Fruit fly (Drosophila melanogaster) whole organism, embryonic: ENCODE data around the gene Csk.

Experiments used
- B-H2 ChIP-seq: fragments of 200-800 bp; sonication (Bioruptor generic); optimal IDR thresholded peaks from 2 replicates; lab custom pipeline; 2018; ENCODE audit warnings: missing biosample characterization, mild to moderate bottlenecking, missing genetic modification characterization
- CG11093 ChIP-seq: fragments of 200-800 bp; sonication (Bioruptor generic); IDR thresholded peaks from 3 replicates; pipeline ENCODE4 v1.3.6; 2022; ENCODE audit warnings: missing biosample characterization, missing genetic modification characterization
- CG11723 ChIP-seq: fragments of 200-800 bp; sonication (Bioruptor generic); optimal IDR thresholded peaks from 2 replicates; lab custom pipeline; 2017; ENCODE audit warnings: missing biosample characterization, mild to moderate bottlenecking, missing genetic modification characterization
- CG12769 ChIP-seq: fragments of 200-800 bp; sonication (Bioruptor generic); optimal IDR thresholded peaks from 2 replicates; lab custom pipeline; 2019; ENCODE audit warnings: missing biosample characterization, mild to moderate bottlenecking, missing genetic modification characterization, moderate library complexity
- CG14710 ChIP-seq: fragments of 200-800 bp; sonication (Bioruptor generic); optimal IDR thresholded peaks from 3 replicates; lab custom pipeline; 2019; ENCODE audit warnings: missing biosample characterization, mild to moderate bottlenecking, missing genetic modification characterization, moderate library complexity
- CG14965 ChIP-seq: fragments of 200-800 bp; sonication (Bioruptor generic); optimal IDR thresholded peaks from 2 replicates; lab custom pipeline; 2016; ENCODE audit warnings: missing biosample characterization, missing genetic modification characterization, borderline replicate concordance
- CG15601 ChIP-seq: fragments of 200-800 bp; sonication (Bioruptor generic); optimal IDR thresholded peaks from 3 replicates; lab custom pipeline; 2019; ENCODE audit warnings: missing biosample characterization, mild to moderate bottlenecking, missing genetic modification characterization, moderate library complexity
- CG16813 ChIP-seq: fragments of 200-800 bp; sonication (Bioruptor generic); IDR thresholded peaks from 3 replicates; pipeline ENCODE4 v1.3.6; 2022; ENCODE audit warnings: missing biosample characterization, missing genetic modification characterization; ENCODE audit not compliant: partially characterized antibody
- CG16815 ChIP-seq: fragments of 200-800 bp; sonication (Bioruptor generic); optimal IDR thresholded peaks from 3 replicates; lab custom pipeline; 2017; ENCODE audit warnings: missing biosample characterization, mild to moderate bottlenecking, missing genetic modification characterization
- CG17829 ChIP-seq: fragments of 200-800 bp; optimal IDR thresholded peaks from 2 replicates; lab custom pipeline; 2019; ENCODE audit warnings: missing biosample characterization, mild to moderate bottlenecking, missing genetic modification characterization, moderate library complexity
- CG18619 ChIP-seq: fragments of 200-800 bp; sonication (Bioruptor generic); optimal IDR thresholded peaks from 3 replicates; lab custom pipeline; 2017; ENCODE audit warnings: missing biosample characterization, mild to moderate bottlenecking, missing genetic modification characterization
- CG2199 ChIP-seq: fragments of 200-800 bp; sonication (Bioruptor generic); IDR thresholded peaks from 3 replicates; pipeline ENCODE4 v1.3.6; 2022; ENCODE audit warnings: missing biosample characterization, missing genetic modification characterization
- CG2889 ChIP-seq: fragments of 200-800 bp; sonication (Bioruptor generic); IDR thresholded peaks from 3 replicates; pipeline ENCODE4 v1.3.6; 2022; ENCODE audit warnings: missing biosample characterization, missing genetic modification characterization
- CG32532 ChIP-seq: fragments of 200-800 bp; sonication (Bioruptor generic); IDR thresholded peaks from 2 replicates; pipeline ENCODE4 v1.3.6; 2022; ENCODE audit warnings: missing biosample characterization, missing genetic modification characterization
- CG33213 ChIP-seq: fragments of 200-800 bp; sonication (Bioruptor generic); optimal IDR thresholded peaks from 3 replicates; lab custom pipeline; 2016; ENCODE audit warnings: missing biosample characterization, missing genetic modification characterization
- CG4424 ChIP-seq: fragments of 200-800 bp; sonication (Bioruptor generic); optimal IDR thresholded peaks from 3 replicates; lab custom pipeline; 2016; ENCODE audit warnings: missing biosample characterization, missing genetic modification characterization
- CG4854 ChIP-seq: fragments of 200-800 bp; sonication (Bioruptor generic); optimal IDR thresholded peaks from 2 replicates; lab custom pipeline; 2016; ENCODE audit warnings: missing biosample characterization, missing genetic modification characterization, inconsistent platforms
- CG6272 ChIP-seq: fragments of 200-800 bp; sonication (Bioruptor generic); IDR thresholded peaks from 2 replicates; pipeline ENCODE4 v1.3.6; 2022; ENCODE audit warnings: missing biosample characterization, missing genetic modification characterization
- CG6791 ChIP-seq: fragments of 200-800 bp; sonication (Bioruptor generic); IDR thresholded peaks from 3 replicates; pipeline ENCODE4 v1.3.6; 2022; ENCODE audit warnings: missing biosample characterization, missing genetic modification characterization; ENCODE audit not compliant: partially characterized antibody
- CG7556 ChIP-seq: fragments of 200-800 bp; sonication (Bioruptor generic); optimal IDR thresholded peaks from 2 replicates; lab custom pipeline; 2017; ENCODE audit warnings: missing biosample characterization, mild to moderate bottlenecking, missing genetic modification characterization
- CG8388 ChIP-seq: fragments of 200-800 bp; sonication (Bioruptor generic); optimal IDR thresholded peaks from 2 replicates; lab custom pipeline; 2019; ENCODE audit warnings: missing biosample characterization, mild to moderate bottlenecking, missing genetic modification characterization, moderate library complexity
- CG9932 ChIP-seq: fragments of 200-800 bp; sonication (Bioruptor generic); IDR thresholded peaks from 2 replicates; pipeline ENCODE4 v1.3.6; 2022; ENCODE audit warnings: missing biosample characterization, missing genetic modification characterization
- E2f2 ChIP-seq: fragments of 200-800 bp; sonication (Bioruptor generic); IDR thresholded peaks from 2 replicates; pipeline ENCODE4 v1.3.6; 2022; ENCODE audit warnings: missing biosample characterization, missing genetic modification characterization
- HHEX ChIP-seq: fragments of 200-800 bp; sonication (Bioruptor generic); optimal IDR thresholded peaks from 3 replicates; lab custom pipeline; 2017; ENCODE audit warnings: missing biosample characterization, mild to moderate bottlenecking, missing genetic modification characterization, missing genetic modification reagents
- HLH3B ChIP-seq: fragments of 200-800 bp; sonication (Bioruptor generic); IDR thresholded peaks from 2 replicates; pipeline ENCODE4 v1.3.6; 2022; ENCODE audit warnings: missing biosample characterization, missing genetic modification characterization
- Lhr ChIP-seq: fragments of 200-800 bp; sonication (Bioruptor generic); optimal IDR thresholded peaks from 3 replicates; lab custom pipeline; 2017; ENCODE audit warnings: mild to moderate bottlenecking, missing biosample characterization, missing genetic modification reagents, missing genetic modification characterization
- Med ChIP-seq: fragments of 200-800 bp; sonication (Bioruptor generic); peaks from one replicate; lab custom pipeline; 2016; ENCODE audit warnings: missing biosample characterization, missing genetic modification characterization, mild to moderate bottlenecking, inconsistent platforms, moderate library complexity
- NK7.1 ChIP-seq: fragments of 200-800 bp; sonication (Bioruptor generic); optimal IDR thresholded peaks from 3 replicates; lab custom pipeline; 2016; ENCODE audit warnings: missing biosample characterization, missing genetic modification characterization
- Neu2 ChIP-seq: fragments of 200-800 bp; sonication (Bioruptor generic); optimal IDR thresholded peaks from 3 replicates; lab custom pipeline; 2016; ENCODE audit warnings: missing biosample characterization, missing genetic modification characterization, borderline replicate concordance
- Taf1 ChIP-seq: fragments of 200-800 bp; sonication (Bioruptor generic); IDR thresholded peaks from 2 replicates; pipeline ENCODE4 v1.3.6; 2022; ENCODE audit warnings: missing biosample characterization, missing genetic modification characterization
- Vsx1 ChIP-seq: fragments of 200-800 bp; sonication (Bioruptor generic); optimal IDR thresholded peaks from 2 replicates; lab custom pipeline; 2017; ENCODE audit warnings: missing biosample characterization, mild to moderate bottlenecking, missing genetic modification characterization, missing genetic modification reagents
- Xrp1 ChIP-seq: fragments of 200-800 bp; sonication (Bioruptor generic); IDR thresholded peaks from 2 replicates; pipeline ENCODE4 v1.3.6; 2022; ENCODE audit warnings: missing biosample characterization, missing genetic modification characterization
- abd-A ChIP-seq: fragments of 200-800 bp; sonication (Bioruptor generic); optimal IDR thresholded peaks from 3 replicates; lab custom pipeline; 2019; ENCODE audit warnings: missing biosample characterization, mild to moderate bottlenecking, missing genetic modification characterization, moderate library complexity
- cad ChIP-seq: fragments of >200 bp; optimal IDR thresholded peaks from 2 replicates; lab custom pipeline; 2017; ENCODE audit warnings: missing biosample characterization, missing genetic modification characterization
- cato ChIP-seq: fragments of 200-800 bp; sonication (Bioruptor generic); optimal IDR thresholded peaks from 2 replicates; lab custom pipeline; 2016; ENCODE audit warnings: missing biosample characterization, missing genetic modification characterization, borderline replicate concordance
- crol ChIP-seq: fragments of 200-800 bp; sonication (Bioruptor generic); IDR thresholded peaks from 2 replicates; pipeline ENCODE4 v1.3.6; 2022; ENCODE audit warnings: missing biosample characterization, missing genetic modification characterization
- fd96Cb ChIP-seq: fragments of 200-800 bp; sonication (Bioruptor generic); optimal IDR thresholded peaks from 2 replicates; lab custom pipeline; 2018; ENCODE audit warnings: missing biosample characterization, mild to moderate bottlenecking, missing genetic modification characterization, moderate library complexity
- gsb-n ChIP-seq: fragments of 200-800 bp; sonication (Bioruptor generic); optimal IDR thresholded peaks from 3 replicates; lab custom pipeline; 2018; ENCODE audit warnings: missing biosample characterization, mild to moderate bottlenecking, missing genetic modification characterization
- jumu ChIP-seq: fragments of 200-800 bp; sonication (Bioruptor generic); optimal IDR thresholded peaks from 3 replicates; lab custom pipeline; 2016; ENCODE audit warnings: missing biosample characterization, missing genetic modification characterization
- mld ChIP-seq: fragments of 200-800 bp; sonication (Bioruptor generic); IDR thresholded peaks from 3 replicates; pipeline ENCODE4 v1.3.6; 2022; ENCODE audit warnings: missing biosample characterization, missing genetic modification characterization; ENCODE audit not compliant: partially characterized antibody
- nerfin-1 ChIP-seq: fragments of 200-800 bp; sonication (Bioruptor generic); optimal IDR thresholded peaks from 3 replicates; lab custom pipeline; 2019; ENCODE audit warnings: missing biosample characterization, mild to moderate bottlenecking, missing genetic modification characterization, moderate library complexity
- onecut ChIP-seq: fragments of 200-800 bp; sonication (Bioruptor generic); IDR thresholded peaks from 2 replicates; pipeline ENCODE4 v1.3.6; 2022; ENCODE audit warnings: missing biosample characterization, missing genetic modification characterization
- pan ChIP-seq, 4 experiments: fragments of >200 bp in 3 of 4; fragments of 200-800 bp in 1 of 4; sonication (Bioruptor generic) in 1 of 4; optimal IDR thresholded peaks in 3 of 4; IDR thresholded peaks in 1 of 4; 2 replicates each; pipeline versions ENCODE4 v1.3.6 to Lab custom; 2017 to 2022; ENCODE audit warnings: missing biosample characterization in 2 of 4, missing genetic modification characterization in 2 of 4, mixed read lengths in 1 of 4
- peb ChIP-seq: fragments of 200-800 bp; sonication (Bioruptor generic); IDR thresholded peaks from 2 replicates; pipeline ENCODE4 v1.3.6; 2022; ENCODE audit warnings: missing biosample characterization, missing genetic modification characterization
- psq ChIP-seq: fragments of 200-800 bp; sonication (Bioruptor generic); optimal IDR thresholded peaks from 2 replicates; lab custom pipeline; 2017; ENCODE audit warnings: missing biosample characterization, missing genetic modification characterization
- seq ChIP-seq: fragments of 200-800 bp; sonication (Bioruptor generic); IDR thresholded peaks from 2 replicates; pipeline ENCODE4 v1.3.6; 2022; ENCODE audit warnings: missing biosample characterization, missing genetic modification characterization
- sisA ChIP-seq: fragments of 200-800 bp; sonication (Bioruptor generic); IDR thresholded peaks from 2 replicates; pipeline ENCODE4 v1.3.6; 2022; ENCODE audit warnings: missing biosample characterization, missing genetic modification characterization
- sqz ChIP-seq: fragments of 200-800 bp; sonication (Bioruptor generic); optimal IDR thresholded peaks from 3 replicates; lab custom pipeline; 2018; ENCODE audit warnings: missing biosample characterization, mild to moderate bottlenecking, missing genetic modification characterization
- sug ChIP-seq: fragments of 200-800 bp; optimal IDR thresholded peaks from 2 replicates; lab custom pipeline; 2019; ENCODE audit warnings: missing biosample characterization, mild to moderate bottlenecking, missing genetic modification characterization, moderate library complexity
- wdn ChIP-seq: fragments of 200-800 bp; sonication (Bioruptor generic); IDR thresholded peaks from 2 replicates; pipeline ENCODE4 v1.3.6; 2022; ENCODE audit warnings: missing biosample characterization, missing genetic modification characterization

The Csk gene

DNA sequence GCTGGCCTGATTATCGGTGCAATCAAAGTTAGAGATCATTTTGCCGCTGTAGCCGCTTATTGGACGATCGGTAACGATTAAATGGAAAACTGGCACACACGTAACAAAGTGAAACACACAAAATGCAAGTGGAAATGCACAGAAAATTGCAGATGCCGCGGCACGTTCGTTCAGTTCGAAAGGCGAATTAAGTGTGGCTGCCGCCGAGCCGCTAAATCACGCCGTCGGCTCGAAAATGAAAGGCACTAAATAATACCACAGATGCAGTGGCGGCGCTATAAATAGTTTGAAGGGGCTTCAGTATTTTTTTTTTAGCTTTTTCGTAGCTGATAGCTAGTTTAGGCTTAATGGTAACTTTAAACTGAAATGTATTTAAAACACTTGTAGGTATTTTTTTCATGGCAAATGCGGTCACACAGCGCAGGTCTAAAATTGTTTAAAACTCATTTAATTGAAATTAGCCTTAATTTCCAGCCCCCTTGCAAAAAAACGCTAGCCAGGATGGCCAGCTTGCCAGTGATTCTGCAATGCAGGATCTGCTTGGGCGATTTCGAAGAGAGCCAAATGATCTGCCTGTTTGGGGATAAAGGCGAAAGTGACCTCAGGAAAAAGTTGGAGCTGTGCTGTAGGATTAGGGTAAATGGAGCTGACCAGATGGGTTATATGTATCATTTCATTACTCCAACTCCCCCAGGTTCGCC lies 30.6 kb downstream of the Csk start, which contains the start of the genes Jupiter and CG14710 (continued):
- TF ChIP-seq Neu2 (GFP tag; lab: Kevin White, UChicago) (no peak), HLH3B (GFP tag; lab: Robert Waterston, UW) (peak; percentile 77), fd96Cb (tag; lab: Kevin White, UChicago) (peak; percentile 14), Vsx1 (GFP tag; lab: Kevin White, UChicago) (peak; percentile 65), B-H2 (GFP tag; lab: Kevin White, UChicago) (peak; percentile 79), peb (no peak), CG33213 (peak; percentile 97), CG12769 (tag; lab: Kevin White, UChicago) (peak; percentile 72), CG6272 (GFP tag; lab: Robert Waterston, UW) (peak; percentile 78), NK7.1 (GFP tag; lab: Kevin White, UChicago) (peak; percentile 32), CG7556 (peak; percentile 21), abd-A (tag; lab: Kevin White, UChicago) (no peak), CG6791 (GFP tag; lab: Robert Waterston, UW) (0 out of 3 replicates have a peak, but pooled peaks have one; percentile 40), CG2889 (peak; percentile 63; the same call in 2 of the 3 replicates), CG16815 (GFP tag; lab: Kevin White, UChicago) (peak; percentile 36), CG11093 (peak; percentile 34; the same call in 1 of the 3 replicates), CG11723 (GFP tag; lab: Kevin White, UChicago) (peak; percentile 31), CG17829 (tag; lab: Kevin White, UChicago) (peak; percentile 76), Med (GFP tag; lab: Kevin White, UChicago) (peak; percentile 97), sisA (GFP tag; lab: Robert Waterston, UW) (peak; percentile 72), cad (no peak), CG4854 (GFP tag; lab: Kevin White, UChicago) (peak; percentile 43), CG15601 (tag; lab: Kevin White, UChicago) (peak; percentile 72), CG32532 (GFP tag; lab: Robert Waterston, UW) (peak; percentile 81), CG14710 (tag; lab: Kevin White, UChicago) (peak; percentile 93), wdn (0 out of 2 replicates have a peak, but pooled peaks have one; percentile 37), Lhr (GFP tag; lab: Kevin White, UChicago) (peak; percentile 95), CG9932 (peak; percentile 93), CG18619 (no peak), CG14965 (GFP tag; lab: Kevin White, UChicago) (no peak), Taf1 (GFP tag; lab: Robert Waterston, UW) (no peak), onecut (peak; percentile 11; the same call in 1 of the 2 replicates), seq (no peak), psq (no peak), cato (GFP tag; lab: Kevin White, UChicago) (peak; percentile 33), jumu (GFP tag; lab: Kevin White, UChicago) (peak; percentile 85), gsb-n (tag; lab: Kevin White, UChicago) (no peak), mld (GFP tag; lab: Robert Waterston, UW) (no peak), E2f2 (peak; percentile 89), sug (tag; lab: Kevin White, UChicago) (peak; percentile 69)

DNA sequence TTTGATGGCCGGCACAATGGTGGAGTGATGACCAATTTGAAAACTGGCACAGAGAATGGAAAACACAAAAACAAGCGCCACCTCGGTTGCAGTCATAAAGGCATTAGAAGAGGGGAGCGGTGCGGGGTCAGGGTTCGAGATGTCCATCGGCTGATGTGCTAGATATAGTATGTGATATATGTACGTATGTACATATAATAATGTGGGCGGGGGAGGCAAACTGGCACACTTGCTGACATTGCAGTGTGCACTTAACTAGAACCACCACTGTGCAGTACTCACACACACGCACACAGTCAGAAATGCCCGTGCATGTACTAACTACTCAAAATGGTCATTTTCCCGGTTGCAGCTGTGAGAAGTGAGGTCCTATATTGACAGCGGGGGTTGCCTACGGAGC lies 31.6 kb downstream of the Csk start:
- TF ChIP-seq CG2199 = 0 out of 3 replicates have a peak, but pooled peaks have one; percentile 46
- TF ChIP-seq Xrp1 (GFP tag; lab: Robert Waterston, UW) = 0 out of 2 replicates have a peak, but pooled peaks have one; percentile 10
- no peak for TF ChIP-seq HHEX (GFP tag; lab: Kevin White, UChicago)
- peak; percentile 43; the same call in 1 of the 3 replicates for TF ChIP-seq CG6791 (GFP tag; lab: Robert Waterston, UW)
- no peak for TF ChIP-seq sqz (GFP tag; lab: Kevin White, UChicago)
- no peak for TF ChIP-seq CG4424 (GFP tag; lab: Kevin White, UChicago)
- peak; percentile 72 for TF ChIP-seq nerfin-1 (tag; lab: Kevin White, UChicago)
- TF ChIP-seq CG16813 = 0 out of 3 replicates have a peak, but pooled peaks have one; percentile 41
- TF ChIP-seq pan (optimal IDR thresholded peaks at IDR 0.05; lab: Kevin White, UChicago) = no peak
- TF ChIP-seq pan (GFP tag; optimal IDR thresholded peaks at IDR 0.05 in 1 of 2, IDR thresholded peaks at IDR 0.05 in 1 of 2) = peak in 1 of 2 experiments; percentile 21
- peak; percentile 72 for TF ChIP-seq crol
- TF ChIP-seq CG8388 = peak; percentile 1
